Fruit fly (Drosophila melanogaster) whole organism, prepupa: ENCODE results near the gene CG46525.

Experiments
- Blimp-1 ChIP-seq: fragments of 200-800 bp; sonication (Bioruptor generic); optimal IDR thresholded peaks from 3 replicates; lab custom pipeline; 2017; ENCODE audit warnings: missing biosample characterization, missing genetic modification characterization, mild to moderate bottlenecking, moderate library complexity, missing genetic modification reagents
- CG10631 ChIP-seq: fragments of 200-800 bp; sonication (Bioruptor generic); optimal IDR thresholded peaks from 2 replicates; lab custom pipeline; 2016; ENCODE audit warnings: missing biosample characterization, missing genetic modification characterization
- CG10669 ChIP-seq: fragments of 200-800 bp; sonication (Bioruptor generic); optimal IDR thresholded peaks from 3 replicates; lab custom pipeline; 2018; ENCODE audit warnings: missing biosample characterization, mild to moderate bottlenecking, missing genetic modification characterization, moderate library complexity
- CG11762 ChIP-seq: fragments of 200-800 bp; sonication (Bioruptor generic); optimal IDR thresholded peaks from 3 replicates; lab custom pipeline; 2016; ENCODE audit warnings: missing biosample characterization, missing genetic modification characterization; ENCODE audit not compliant: insufficient read depth
- CG11902 ChIP-seq: fragments of 200-800 bp; sonication (Bioruptor generic); optimal IDR thresholded peaks from 3 replicates; lab custom pipeline; 2016; ENCODE audit warnings: missing biosample characterization, missing genetic modification characterization
- CG15336 ChIP-seq: fragments of 200-800 bp; sonication (Bioruptor generic); IDR thresholded peaks from 2 replicates; pipeline ENCODE4 v1.3.6; 2022; ENCODE audit warnings: missing biosample characterization, missing genetic modification characterization
- CG1621 ChIP-seq: fragments of 200-800 bp; sonication (Bioruptor generic); optimal IDR thresholded peaks from 3 replicates; lab custom pipeline; 2018; ENCODE audit warnings: missing biosample characterization, mild to moderate bottlenecking, missing genetic modification characterization
- CG16779 ChIP-seq: fragments of 200-800 bp; sonication (Bioruptor generic); optimal IDR thresholded peaks from 3 replicates; lab custom pipeline; 2017; ENCODE audit warnings: missing biosample characterization, mild to moderate bottlenecking, missing genetic modification characterization
- CG32006 ChIP-seq: fragments of 200-800 bp; sonication (Bioruptor generic); optimal IDR thresholded peaks from 3 replicates; lab custom pipeline; 2017; ENCODE audit warnings: missing biosample characterization, mild to moderate bottlenecking, missing genetic modification characterization
- CG34406 ChIP-seq: fragments of 200-800 bp; sonication (Bioruptor generic); optimal IDR thresholded peaks from 3 replicates; lab custom pipeline; 2016; ENCODE audit warnings: missing biosample characterization, missing genetic modification characterization
- CG3919 ChIP-seq: fragments of 200-800 bp; sonication (Bioruptor generic); optimal IDR thresholded peaks from 3 replicates; lab custom pipeline; 2016; ENCODE audit warnings: missing biosample characterization, missing genetic modification characterization
- CG4318 ChIP-seq: fragments of 200-800 bp; sonication (Bioruptor generic); optimal IDR thresholded peaks from 3 replicates; lab custom pipeline; 2017; ENCODE audit warnings: missing biosample characterization, mild to moderate bottlenecking, missing genetic modification characterization
- CG6163 ChIP-seq: fragments of 200-800 bp; sonication (Bioruptor generic); IDR thresholded peaks from 3 replicates; pipeline ENCODE4 v1.3.6; 2022; ENCODE audit warnings: missing biosample characterization, missing genetic modification characterization
- CG6276 ChIP-seq: fragments of 200-800 bp; sonication (Bioruptor generic); optimal IDR thresholded peaks from 2 replicates; lab custom pipeline; 2017; ENCODE audit warnings: missing biosample characterization, mild to moderate bottlenecking, missing genetic modification characterization
- CG6792 ChIP-seq: fragments of 200-800 bp; sonication (Bioruptor generic); optimal IDR thresholded peaks from 3 replicates; lab custom pipeline; 2016; ENCODE audit warnings: missing biosample characterization, missing genetic modification characterization
- CG6808 ChIP-seq: fragments of 200-800 bp; sonication (Bioruptor generic); optimal IDR thresholded peaks from 3 replicates; lab custom pipeline; 2017; ENCODE audit warnings: missing biosample characterization, missing genetic modification characterization, mild to moderate bottlenecking, moderate library complexity, missing genetic modification reagents
- CG6854 ChIP-seq: fragments of 200-800 bp; sonication (Bioruptor generic); optimal IDR thresholded peaks from 2 replicates; lab custom pipeline; 2017; ENCODE audit warnings: missing biosample characterization, mild to moderate bottlenecking, missing genetic modification characterization
- CG7368 ChIP-seq: fragments of 200-800 bp; sonication (Bioruptor generic); optimal IDR thresholded peaks from 3 replicates; lab custom pipeline; 2016; ENCODE audit warnings: missing biosample characterization, missing genetic modification characterization
- CG8319 ChIP-seq: fragments of 200-800 bp; sonication (Bioruptor generic); optimal IDR thresholded peaks from 3 replicates; lab custom pipeline; 2016; ENCODE audit warnings: missing biosample characterization, missing genetic modification characterization
- CG8632 ChIP-seq: fragments of 200-800 bp; sonication (Bioruptor generic); optimal IDR thresholded peaks from 3 replicates; lab custom pipeline; 2016; ENCODE audit warnings: missing biosample characterization, missing genetic modification characterization
- CG9139 ChIP-seq: fragments of 200-800 bp; sonication (Bioruptor generic); optimal IDR thresholded peaks from 3 replicates; lab custom pipeline; 2017; ENCODE audit warnings: missing biosample characterization, mild to moderate bottlenecking, missing genetic modification characterization
- Eip75B ChIP-seq: fragments of 200-800 bp; sonication (Bioruptor generic); optimal IDR thresholded peaks from 3 replicates; lab custom pipeline; 2016; ENCODE audit warnings: missing biosample characterization, missing genetic modification characterization
- Eip78C ChIP-seq: fragments of 200-800 bp; sonication (Bioruptor generic); peaks from one replicate; lab custom pipeline; 2016; ENCODE audit warnings: missing biosample characterization, missing genetic modification characterization
- Ets96B ChIP-seq: fragments of 200-800 bp; optimal IDR thresholded peaks from 2 replicates; lab custom pipeline; 2019; ENCODE audit warnings: missing biosample characterization, mild to moderate bottlenecking, missing genetic modification characterization, moderate library complexity
- Hr38 ChIP-seq: sonication (Bioruptor generic); optimal IDR thresholded peaks from 2 replicates; lab custom pipeline; 2016; ENCODE audit warnings: missing biosample characterization, missing genetic modification characterization
- Hr39 ChIP-seq: fragments of 200-800 bp; sonication (Bioruptor generic); optimal IDR thresholded peaks from 2 replicates; lab custom pipeline; 2016; ENCODE audit warnings: missing biosample characterization, missing genetic modification characterization
- Lpt ChIP-seq: fragments of 200-800 bp; sonication (Bioruptor generic); optimal IDR thresholded peaks from 3 replicates; lab custom pipeline; 2016; ENCODE audit warnings: missing biosample characterization, missing genetic modification characterization
- Met ChIP-seq: fragments of 200-800 bp; sonication (Bioruptor generic); optimal IDR thresholded peaks from 3 replicates; lab custom pipeline; 2016; ENCODE audit warnings: missing biosample characterization, missing genetic modification characterization
- Sox14 ChIP-seq: fragments of 200-800 bp; sonication (Bioruptor generic); optimal IDR thresholded peaks from 3 replicates; lab custom pipeline; 2016; ENCODE audit warnings: missing biosample characterization, missing genetic modification characterization
- Sox15 ChIP-seq: fragments of 200-800 bp; sonication (Bioruptor generic); optimal IDR thresholded peaks from 3 replicates; lab custom pipeline; 2016; ENCODE audit warnings: missing biosample characterization, missing genetic modification characterization
- achi ChIP-seq: fragments of 200-800 bp; sonication (Bioruptor generic); optimal IDR thresholded peaks from 3 replicates; lab custom pipeline; 2016; ENCODE audit warnings: missing biosample characterization, missing genetic modification characterization
- dac ChIP-seq: fragments of 200-800 bp; sonication (Bioruptor generic); optimal IDR thresholded peaks from 2 replicates; lab custom pipeline; 2017; ENCODE audit warnings: missing biosample characterization, mild to moderate bottlenecking, missing genetic modification characterization
- dsx ChIP-seq: fragments of 200-800 bp; optimal IDR thresholded peaks from 3 replicates; lab custom pipeline; 2019; ENCODE audit warnings: missing biosample characterization, mild to moderate bottlenecking, missing genetic modification characterization, moderate library complexity; ENCODE audit not compliant: poor library complexity, severe bottlenecking
- esn ChIP-seq: fragments of 200-800 bp; sonication (Bioruptor generic); optimal IDR thresholded peaks from 2 replicates; lab custom pipeline; 2016; ENCODE audit warnings: missing biosample characterization, mild to moderate bottlenecking, missing genetic modification characterization, moderate library complexity
- fd59A ChIP-seq: fragments of 200-800 bp; sonication (Bioruptor generic); optimal IDR thresholded peaks from 2 replicates; lab custom pipeline; 2017; ENCODE audit warnings: missing biosample characterization, mild to moderate bottlenecking, missing genetic modification characterization, missing genetic modification reagents
- fd85E ChIP-seq: fragments of 200-800 bp; sonication (Bioruptor generic); optimal IDR thresholded peaks from 3 replicates; lab custom pipeline; 2016; ENCODE audit warnings: missing biosample characterization, missing genetic modification characterization
- fkh ChIP-seq: fragments of 200-800 bp; sonication (Bioruptor generic); optimal IDR thresholded peaks from 3 replicates; lab custom pipeline; 2017; ENCODE audit warnings: missing biosample characterization, mild to moderate bottlenecking, missing genetic modification characterization, moderate library complexity
- lz ChIP-seq: fragments of 200-800 bp; sonication (Bioruptor generic); optimal IDR thresholded peaks from 3 replicates; lab custom pipeline; 2016; ENCODE audit warnings: missing biosample characterization, missing genetic modification characterization
- net ChIP-seq: fragments of 200-800 bp; sonication (Bioruptor generic); optimal IDR thresholded peaks from 3 replicates; lab custom pipeline; 2016; ENCODE audit warnings: missing biosample characterization, missing genetic modification characterization
- salr ChIP-seq, 2 experiments: fragments of 200-800 bp; sonication (Bioruptor generic); optimal IDR thresholded peaks; 3 replicates each; lab custom pipeline; 2016 to 2018; ENCODE audit warnings: missing biosample characterization in 2 of 2, missing genetic modification characterization in 2 of 2, mild to moderate bottlenecking in 1 of 2
- spab ChIP-seq: fragments of 200-800 bp; sonication (Bioruptor generic); optimal IDR thresholded peaks from 2 replicates; lab custom pipeline; 2017; ENCODE audit warnings: missing biosample characterization, mild to moderate bottlenecking, missing genetic modification characterization, missing genetic modification reagents
- ss ChIP-seq, 2 experiments: fragments of 200-800 bp; sonication (Bioruptor generic); optimal IDR thresholded peaks; 2 replicates in 1 of 2; 3 replicates in 1 of 2; lab custom pipeline; 2017 to 2018; ENCODE audit warnings: mild to moderate bottlenecking in 2 of 2, missing biosample characterization in 2 of 2, missing genetic modification characterization in 2 of 2, moderate library complexity in 1 of 2
- svp ChIP-seq: fragments of 200-800 bp; sonication (Bioruptor generic); peaks from one replicate; lab custom pipeline; 2016; ENCODE audit warnings: missing biosample characterization, missing genetic modification characterization
- vri ChIP-seq: fragments of 200-800 bp; sonication (Bioruptor generic); optimal IDR thresholded peaks from 3 replicates; lab custom pipeline; 2016; ENCODE audit warnings: missing biosample characterization, mild to moderate bottlenecking, missing genetic modification characterization

CG46525 gene

dm6 chr3L:17428779-17429178, 46.2 kb upstream of the CG46525 start, which contains the start of gene Gorab (continued):
- TF ChIP-seq CG11762 (GFP tag; lab: Kevin White, UChicago) (peak; percentile 56), Hr38 (peak; percentile 7), ss (GFP tag; optimal IDR thresholded peaks at IDR 0.05; lab: Kevin White, UChicago) (peak in 1 of 2 experiments; percentile 41), Sox15 (GFP tag; lab: Kevin White, UChicago) (peak; percentile 92), svp (GFP tag; lab: Kevin White, UChicago) (peak; percentile 95), CG6163 (peak; percentile 95), CG6276 (GFP tag; lab: Kevin White, UChicago) (peak; percentile 49), Eip78C (GFP tag; lab: Kevin White, UChicago) (peak; percentile 90), dac (GFP tag; lab: Kevin White, UChicago) (peak; percentile 46), Blimp-1 (GFP tag; lab: Kevin White, UChicago) (peak; percentile 47), fd59A (peak; percentile 39), CG11902 (GFP tag; lab: Kevin White, UChicago) (peak; percentile 92), spab (peak; percentile 52)
- TF ChIP-seq, all 60 proteins: peak for 57

dm6 chr3L:17430390-17430789, 44.6 kb upstream of the CG46525 start:
- TF ChIP-seq Hr39 (no peak), CG11762 (GFP tag; lab: Kevin White, UChicago) (no peak), CG6854 (GFP tag; lab: Kevin White, UChicago) (no peak), CG1621 (no peak), esn (no peak), net (GFP tag; lab: Kevin White, UChicago) (no peak), dsx (GFP tag; lab: Kevin White, UChicago) (peak; percentile 32), salr (GFP tag; optimal IDR thresholded peaks at IDR 0.05; lab: Kevin White, UChicago) (no peak), CG6276 (GFP tag; lab: Kevin White, UChicago) (no peak), CG32006 (no peak), CG8319 (GFP tag; lab: Kevin White, UChicago) (no peak), fkh (peak; percentile 68), fd85E (GFP tag; lab: Kevin White, UChicago) (no peak), CG3919 (no peak), Met (GFP tag; lab: Kevin White, UChicago) (no peak), Sox15 (GFP tag; lab: Kevin White, UChicago) (no peak), Blimp-1 (GFP tag; lab: Kevin White, UChicago) (peak; percentile 36), CG6808 (GFP tag; lab: Kevin White, UChicago) (no peak), Lpt (GFP tag; lab: Kevin White, UChicago) (no peak), dac (GFP tag; lab: Kevin White, UChicago) (no peak), Sox14 (GFP tag; lab: Kevin White, UChicago) (no peak), lz (no peak), CG6792 (no peak), CG34406 (GFP tag; lab: Kevin White, UChicago) (no peak), achi (GFP tag; lab: Kevin White, UChicago) (no peak), svp (GFP tag; lab: Kevin White, UChicago) (peak; percentile 18), Hr38 (no peak), CG11902 (GFP tag; lab: Kevin White, UChicago) (no peak), CG8632 (GFP tag; lab: Kevin White, UChicago) (no peak), Eip75B (GFP tag; lab: Kevin White, UChicago) (no peak), CG4318 (no peak), vri (GFP tag; lab: Kevin White, UChicago) (peak; percentile 26), Eip78C (GFP tag; lab: Kevin White, UChicago) (no peak), CG10669 (GFP tag; lab: Kevin White, UChicago) (no peak), CG7368 (no peak), spab (no peak), CG9139 (GFP tag; lab: Kevin White, UChicago) (no peak), Ets96B (tag; lab: Kevin White, UChicago) (no peak), fd59A (no peak), CG10631 (GFP tag; lab: Kevin White, UChicago) (no peak), CG16779 (tag; lab: Kevin White, UChicago) (no peak), CG15336 (no peak)
